Fruit fly (Drosophila melanogaster) whole organism, pupa: ENCODE results near the gene santa-maria.

Source experiments
- CG10348 ChIP-seq: fragments of 200-800 bp; sonication (Bioruptor generic); IDR thresholded peaks from 2 replicates; pipeline ENCODE4 v1.3.6; 2022; ENCODE audit warnings: missing biosample characterization, missing genetic modification characterization
- CG12605 ChIP-seq: fragments of 200-800 bp; sonication (Bioruptor generic); IDR thresholded peaks from 2 replicates; pipeline ENCODE4 v1.3.6; 2022; ENCODE audit warnings: missing biosample characterization, missing genetic modification characterization
- CG13204 ChIP-seq: fragments of 200-800 bp; sonication (Bioruptor generic); optimal IDR thresholded peaks from 2 replicates; lab custom pipeline; 2018; ENCODE audit warnings: missing biosample characterization, mild to moderate bottlenecking, missing genetic modification characterization, moderate library complexity
- CG14655 ChIP-seq: fragments of 200-800 bp; sonication (Bioruptor generic); optimal IDR thresholded peaks from 3 replicates; lab custom pipeline; 2017; ENCODE audit warnings: mild to moderate bottlenecking, missing biosample characterization, missing genetic modification reagents, missing genetic modification characterization
- CG15710 ChIP-seq: fragments of 200-800 bp; sonication (Bioruptor generic); optimal IDR thresholded peaks from 2 replicates; lab custom pipeline; 2018; ENCODE audit warnings: missing biosample characterization, mild to moderate bottlenecking, missing genetic modification characterization, moderate library complexity
- CG17806 ChIP-seq: fragments of 200-800 bp; sonication (Bioruptor generic); optimal IDR thresholded peaks from 2 replicates; lab custom pipeline; 2018; ENCODE audit warnings: missing biosample characterization, mild to moderate bottlenecking, missing genetic modification characterization, moderate library complexity
- CG32121 ChIP-seq: fragments of 200-800 bp; sonication (Bioruptor generic); IDR thresholded peaks from 2 replicates; pipeline ENCODE4 v1.3.6; 2022; ENCODE audit warnings: missing biosample characterization, missing genetic modification characterization
- CG34367 ChIP-seq: fragments of 200-800 bp; sonication (Bioruptor generic); optimal IDR thresholded peaks from 2 replicates; lab custom pipeline; 2018; ENCODE audit warnings: missing biosample characterization, mild to moderate bottlenecking, missing genetic modification characterization
- CG4496 ChIP-seq: fragments of 200-800 bp; sonication (Bioruptor generic); IDR thresholded peaks from 3 replicates; pipeline ENCODE4 v1.3.6; 2022; ENCODE audit warnings: missing biosample characterization, missing genetic modification characterization
- CG8159 ChIP-seq: fragments of 200-800 bp; sonication (Bioruptor generic); optimal IDR thresholded peaks from 3 replicates; lab custom pipeline; 2018; ENCODE audit warnings: missing biosample characterization, mild to moderate bottlenecking, missing genetic modification characterization, moderate library complexity
- CG8301 ChIP-seq: fragments of 200-800 bp; sonication (Bioruptor generic); optimal IDR thresholded peaks from 2 replicates; lab custom pipeline; 2018; ENCODE audit warnings: missing biosample characterization, mild to moderate bottlenecking, missing genetic modification characterization
- CG9948 ChIP-seq: fragments of 200-800 bp; sonication (Bioruptor generic); optimal IDR thresholded peaks from 2 replicates; lab custom pipeline; 2018; ENCODE audit warnings: missing biosample characterization, mild to moderate bottlenecking, missing genetic modification characterization, moderate library complexity
- D1 ChIP-seq: fragments of 200-800 bp; sonication (Bioruptor generic); optimal IDR thresholded peaks from 2 replicates; lab custom pipeline; 2018; ENCODE audit warnings: missing biosample characterization, mild to moderate bottlenecking, missing genetic modification characterization, moderate library complexity
- EcR ChIP-seq: fragments of 200-800 bp; sonication (Bioruptor generic); optimal IDR thresholded peaks from 3 replicates; lab custom pipeline; 2019; ENCODE audit warnings: missing biosample characterization, missing genetic modification characterization, mild to moderate bottlenecking, moderate library complexity, missing genetic modification reagents
- Ets98B ChIP-seq: fragments of 200-800 bp; sonication (Bioruptor generic); IDR thresholded peaks from 2 replicates; pipeline ENCODE4 v1.3.6; 2022; ENCODE audit warnings: missing biosample characterization, missing genetic modification characterization
- Pif1A ChIP-seq: fragments of 200-800 bp; sonication (Bioruptor generic); optimal IDR thresholded peaks from 3 replicates; lab custom pipeline; 2016; ENCODE audit warnings: missing biosample characterization, missing genetic modification characterization
- Pif1B ChIP-seq: fragments of 200-800 bp; sonication (Bioruptor generic); optimal IDR thresholded peaks from 3 replicates; lab custom pipeline; 2016; ENCODE audit warnings: missing biosample characterization, missing genetic modification characterization
- Snoo ChIP-seq: fragments of 200-800 bp; sonication (Bioruptor generic); optimal IDR thresholded peaks from 3 replicates; lab custom pipeline; 2017; ENCODE audit warnings: missing biosample characterization, mild to moderate bottlenecking, missing genetic modification characterization, inconsistent platforms
- fd96Ca ChIP-seq: fragments of 200-800 bp; sonication (Bioruptor generic); IDR thresholded peaks from 3 replicates; pipeline ENCODE4 v1.3.6; 2022; ENCODE audit warnings: missing biosample characterization, missing genetic modification characterization
- gl ChIP-seq: fragments of 200-800 bp; sonication (Bioruptor generic); optimal IDR thresholded peaks from 2 replicates; lab custom pipeline; 2018; ENCODE audit warnings: missing biosample characterization, mild to moderate bottlenecking, missing genetic modification characterization
- rn ChIP-seq: fragments of 200-800 bp; sonication (Bioruptor generic); IDR thresholded peaks from 2 replicates; pipeline ENCODE4 v1.3.6; 2022; ENCODE audit warnings: missing biosample characterization, missing genetic modification characterization

Gene santa-maria

dm6 chr2L:7407638-7408037 is 43.4 kb downstream of the santa-maria start:
- TF ChIP-seq CG32121 (no peak), Ets98B (GFP tag; lab: Robert Waterston, UW) (no peak), Pif1B (GFP tag; lab: Kevin White, UChicago) (no peak), fd96Ca (GFP tag; lab: Robert Waterston, UW) (no peak), CG13204 (GFP tag; lab: Kevin White, UChicago) (no peak), CG12605 (GFP tag; lab: Robert Waterston, UW) (no peak), CG4496 (GFP tag; lab: Robert Waterston, UW) (no peak), CG17806 (tag; lab: Kevin White, UChicago) (no peak), CG8159 (tag; lab: Kevin White, UChicago) (no peak), CG9948 (tag; lab: Kevin White, UChicago) (no peak), CG10348 (GFP tag; lab: Robert Waterston, UW) (no peak), Pif1A (no peak), D1 (tag; lab: Kevin White, UChicago) (no peak)

dm6 chr2L:7404923-7405322 is 46.1 kb downstream of the santa-maria start, which contains the start of gene CG5177:
Gene CG5177, plus strand, starts transcription at chr2L:7405227.
- TF ChIP-seq CG8159 (tag; lab: Kevin White, UChicago) (no peak), CG10348 (GFP tag; lab: Robert Waterston, UW) (no peak), CG14655 (GFP tag; lab: Kevin White, UChicago) (no peak), CG13204 (GFP tag; lab: Kevin White, UChicago) (no peak), CG8301 (no peak), D1 (tag; lab: Kevin White, UChicago) (no peak)

dm6 chr2L:7401627-7402026 is 49.4 kb downstream of the santa-maria start:
- TF ChIP-seq CG14655 (GFP tag; lab: Kevin White, UChicago), result no peak
- no peak for TF ChIP-seq CG10348 (GFP tag; lab: Robert Waterston, UW)
- TF ChIP-seq CG17806 (tag; lab: Kevin White, UChicago), result no peak
- TF ChIP-seq rn, result no peak
- TF ChIP-seq CG12605 (GFP tag; lab: Robert Waterston, UW), result no peak
- TF ChIP-seq Snoo (tag; lab: Kevin White, UChicago), result no peak
- TF ChIP-seq, all 21 proteins: peak for 0

dm6 chr2L:7401025-7401424 is 50.0 kb downstream of the santa-maria start, which contains the start of gene CG5171:
Gene CG5171, plus strand, starts transcription at chr2L:7401335.
- no peak for TF ChIP-seq fd96Ca (GFP tag; lab: Robert Waterston, UW)
- no peak for TF ChIP-seq rn
- no peak for TF ChIP-seq CG17806 (tag; lab: Kevin White, UChicago)
- TF ChIP-seq D1 (tag; lab: Kevin White, UChicago), result no peak
- TF ChIP-seq CG9948 (tag; lab: Kevin White, UChicago), result no peak
- no peak for TF ChIP-seq CG10348 (GFP tag; lab: Robert Waterston, UW)
- no peak for TF ChIP-seq CG34367
- TF ChIP-seq CG4496 (GFP tag; lab: Robert Waterston, UW), result no peak
- no peak for TF ChIP-seq CG8159 (tag; lab: Kevin White, UChicago)
- TF ChIP-seq, all 21 proteins: peak for 0

- TF ChIP-seq gl (tag; lab: Kevin White, UChicago) (no peak), CG12605 (GFP tag; lab: Robert Waterston, UW) (no peak), CG8159 (tag; lab: Kevin White, UChicago) (no peak), CG10348 (GFP tag; lab: Robert Waterston, UW) (no peak), fd96Ca (GFP tag; lab: Robert Waterston, UW) (no peak)
- TF ChIP-seq, all 21 proteins: peak for 0
These were observed 52.5 kb downstream of the santa-maria start, which contains the start of gene CG5160 for dm6 chr2L:7398528-7398927. Gene CG5160, minus strand, starts transcription at chr2L:7398750.

- TF ChIP-seq CG12605 (GFP tag; lab: Robert Waterston, UW) (no peak), CG13204 (GFP tag; lab: Kevin White, UChicago) (no peak), Ets98B (GFP tag; lab: Robert Waterston, UW) (no peak), Pif1A (no peak), fd96Ca (GFP tag; lab: Robert Waterston, UW) (no peak), D1 (tag; lab: Kevin White, UChicago) (no peak), CG8301 (no peak), CG8159 (tag; lab: Kevin White, UChicago) (no peak), CG17806 (tag; lab: Kevin White, UChicago) (no peak)
These were observed 53.3 kb downstream of the santa-maria start for dm6 chr2L:7397746-7398145.

dm6 chr2L:7396962-7397361 is 54.1 kb downstream of the santa-maria start:
- TF ChIP-seq gl (tag; lab: Kevin White, UChicago) (peak; percentile 65), CG15710 (tag; lab: Kevin White, UChicago) (peak; percentile 76), CG10348 (GFP tag; lab: Robert Waterston, UW) (no peak), CG4496 (GFP tag; lab: Robert Waterston, UW) (peak; percentile 90), CG12605 (GFP tag; lab: Robert Waterston, UW) (peak; percentile 39; the same call in 1 of the 2 replicates), CG13204 (GFP tag; lab: Kevin White, UChicago) (no peak), EcR (no peak), D1 (tag; lab: Kevin White, UChicago) (no peak), CG9948 (tag; lab: Kevin White, UChicago) (peak; percentile 68), CG34367 (peak; percentile 53), CG8159 (tag; lab: Kevin White, UChicago) (peak; percentile 86), Snoo (tag; lab: Kevin White, UChicago) (peak; percentile 64), CG17806 (tag; lab: Kevin White, UChicago) (peak; percentile 79), Ets98B (GFP tag; lab: Robert Waterston, UW) (peak; percentile 83), CG32121 (peak; percentile 78), Pif1B (GFP tag; lab: Kevin White, UChicago) (peak; percentile 48), Pif1A (peak; percentile 79), rn (peak; percentile 35; the same call in 1 of the 2 replicates), CG8301 (peak; percentile 69), CG14655 (GFP tag; lab: Kevin White, UChicago) (peak; percentile 71), fd96Ca (GFP tag; lab: Robert Waterston, UW) (no peak; the same call in none of the 3 replicates)
